Fruit fly (Drosophila melanogaster): Measurements from ENCODE around the gene iPLA2-VIA.

Gene iPLA2-VIA

dm6 chr3L:9856430-9857218 is 7.5 kb downstream of the iPLA2-VIA start (continued):
- TF ChIP-seq odd (GFP tag; optimal IDR thresholded peaks at IDR 0.05), result peak; percentile 59
- peak; percentile 22 for TF ChIP-seq Sry-β (GFP tag; optimal IDR thresholded peaks at IDR 0.05)
- TF ChIP-seq CG7786 (GFP tag; optimal IDR thresholded peaks at IDR 0.05), result no peak
- no peak for TF ChIP-seq crc (GFP tag; optimal IDR thresholded peaks at IDR 0.05)
- TF ChIP-seq dpn (GFP tag; optimal IDR thresholded peaks at IDR 0.05), result peak in 1 of 2 experiments; percentile 61
- TF ChIP-seq ac (GFP tag; optimal IDR thresholded peaks at IDR 0.05), result peak; percentile 80
- TF ChIP-seq MTF-1 (GFP tag; optimal IDR thresholded peaks at IDR 0.05; ENCODE audit: borderline replicate concordance), result peak; percentile 19
- TF ChIP-seq CG1603 (tag; optimal IDR thresholded peaks at IDR 0.05), result peak; percentile 42
- peak; percentile 80 for TF ChIP-seq peb (GFP tag; IDR thresholded peaks at IDR 0.05)
- TF ChIP-seq sim (GFP tag; IDR thresholded peaks at IDR 0.05), result peak; percentile 89
- TF ChIP-seq row (GFP tag; IDR thresholded peaks at IDR 0.05), result peak; percentile 87
- TF ChIP-seq gce (GFP tag; IDR thresholded peaks at IDR 0.05), result peak; percentile 86
- TF ChIP-seq CG10979 (tag; optimal IDR thresholded peaks at IDR 0.05), result peak; percentile 94
- TF ChIP-seq CG9215 (GFP tag; IDR thresholded peaks at IDR 0.05), result peak; percentile 59
- no peak for TF ChIP-seq zen2 (GFP tag; IDR thresholded peaks at IDR 0.05; ENCODE audit: partially characterized antibody)
- TF ChIP-seq Med (GFP tag), result peak; percentile 70
- TF ChIP-seq Rfx (GFP tag; IDR thresholded peaks at IDR 0.05), result peak; percentile 72
- TF ChIP-seq vvl (GFP tag; IDR thresholded peaks at IDR 0.05), result peak; percentile 94
- TF ChIP-seq Atf3 (GFP tag; optimal IDR thresholded peaks at IDR 0.05), result no peak
- TF ChIP-seq twi (tag; optimal IDR thresholded peaks at IDR 0.05), result no peak
- TF ChIP-seq h (optimal IDR thresholded peaks at IDR 0.05), result no peak
- TF ChIP-seq HmgZ (tag; optimal IDR thresholded peaks at IDR 0.05), result no peak
- no peak for TF ChIP-seq Side (GFP tag; optimal IDR thresholded peaks at IDR 0.05)
- no peak for TF ChIP-seq pb (GFP tag; optimal IDR thresholded peaks at IDR 0.05)
- TF ChIP-seq CG11696 (GFP tag; IDR thresholded peaks at IDR 0.05), result peak; percentile 54
- peak; percentile 73 for TF ChIP-seq Atf6 (GFP tag; IDR thresholded peaks at IDR 0.05)
- peak; percentile 80 for TF ChIP-seq CG8765 (GFP tag; IDR thresholded peaks at IDR 0.05)
- TF ChIP-seq gcm (GFP tag; optimal IDR thresholded peaks at IDR 0.05), result peak; percentile 87
- TF ChIP-seq Ssrp (tag; optimal IDR thresholded peaks at IDR 0.05), result peak; percentile 89
- peak; percentile 68; the same call in 2 of the 3 replicates for TF ChIP-seq sr (GFP tag; IDR thresholded peaks at IDR 0.05)
- peak; percentile 94 for TF ChIP-seq Xrp1 (GFP tag; IDR thresholded peaks at IDR 0.05)
- TF ChIP-seq CG3838 (GFP tag; optimal IDR thresholded peaks at IDR 0.05), result no peak
- TF ChIP-seq Blimp-1 (GFP tag; optimal IDR thresholded peaks at IDR 0.05), result peak; percentile 91
- peak; percentile 87 for TF ChIP-seq CG11695 (GFP tag; IDR thresholded peaks at IDR 0.05)
- TF ChIP-seq bsh (GFP tag; optimal IDR thresholded peaks at IDR 0.05), result peak in 1 of 2 experiments; percentile 95
- peak; percentile 49 for TF ChIP-seq CG10462 (GFP tag; optimal IDR thresholded peaks at IDR 0.05)
- TF ChIP-seq fu2 (GFP tag; optimal IDR thresholded peaks at IDR 0.05), result no peak
- TF ChIP-seq CG8944 (GFP tag; optimal IDR thresholded peaks at IDR 0.05), result no peak
- TF ChIP-seq pan (optimal IDR thresholded peaks at IDR 0.05), result no peak
- TF ChIP-seq pan (GFP tag; optimal IDR thresholded peaks at IDR 0.05 in 1 of 2, IDR thresholded peaks at IDR 0.05 in 1 of 2), result peak in 1 of 2 experiments; percentile 87
- TF ChIP-seq CG31365 (tag; optimal IDR thresholded peaks at IDR 0.05), result no peak
- TF ChIP-seq Lhr (GFP tag; optimal IDR thresholded peaks at IDR 0.05), result peak; percentile 48
- no peak for TF ChIP-seq ERR (GFP tag; optimal IDR thresholded peaks at IDR 0.05)
- peak; percentile 9 for TF ChIP-seq nom (GFP tag; optimal IDR thresholded peaks at IDR 0.05)
- no peak for TF ChIP-seq eyg (GFP tag; optimal IDR thresholded peaks at IDR 0.05)
- TF ChIP-seq sisA (GFP tag; IDR thresholded peaks at IDR 0.05), result peak; percentile 85
- peak; percentile 72 for TF ChIP-seq CG32532 (GFP tag; IDR thresholded peaks at IDR 0.05)
- no peak for TF ChIP-seq luna (GFP tag; optimal IDR thresholded peaks at IDR 0.05)
- TF ChIP-seq YL-1 (GFP tag; optimal IDR thresholded peaks at IDR 0.05), result no peak
- no peak for TF ChIP-seq dan (GFP tag; IDR thresholded peaks at IDR 0.05)

All from whole organism, embryonic.